Fruit fly (Drosophila melanogaster) whole organism, embryonic: ENCODE data around the gene CG42393.
A peak's percentile ranks its signal among the peaks of the same experiment; 100 is the strongest.

Source experiments
- Adf1 ChIP-seq: fragments of 200-800 bp; sonication (Bioruptor generic); IDR thresholded peaks from 2 replicates; pipeline ENCODE4 v1.3.6; 2022; ENCODE audit warnings: missing biosample characterization, missing genetic modification characterization
- C15 ChIP-seq: fragments of 200-800 bp; sonication (Bioruptor generic); IDR thresholded peaks from 3 replicates; pipeline ENCODE4 v1.3.6; 2022; ENCODE audit warnings: missing biosample characterization, missing genetic modification characterization
- CG10147 ChIP-seq: fragments of 200-800 bp; sonication (Bioruptor generic); optimal IDR thresholded peaks from 2 replicates; lab custom pipeline; 2019; ENCODE audit warnings: missing biosample characterization, mild to moderate bottlenecking, missing genetic modification characterization, moderate library complexity
- CG10462 ChIP-seq: fragments of 200-800 bp; sonication (Bioruptor generic); optimal IDR thresholded peaks from 2 replicates; lab custom pipeline; 2016; ENCODE audit warnings: missing biosample characterization, missing genetic modification characterization
- CG10979 ChIP-seq: fragments of 200-800 bp; sonication (Bioruptor generic); optimal IDR thresholded peaks from 2 replicates; lab custom pipeline; 2018; ENCODE audit warnings: missing biosample characterization, mild to moderate bottlenecking, missing genetic modification characterization, moderate library complexity
- CG11560 ChIP-seq: fragments of 200-800 bp; sonication (Bioruptor generic); IDR thresholded peaks from 3 replicates; pipeline ENCODE4 v1.3.6; 2022; ENCODE audit warnings: missing biosample characterization, missing genetic modification characterization
- CG11723 ChIP-seq: fragments of 200-800 bp; sonication (Bioruptor generic); optimal IDR thresholded peaks from 2 replicates; lab custom pipeline; 2017; ENCODE audit warnings: missing biosample characterization, mild to moderate bottlenecking, missing genetic modification characterization
- CG12659 ChIP-seq: fragments of 200-800 bp; sonication (Bioruptor generic); optimal IDR thresholded peaks from 3 replicates; lab custom pipeline; 2017; ENCODE audit warnings: mild to moderate bottlenecking, missing biosample characterization, missing genetic modification reagents, missing genetic modification characterization
- CG13123 ChIP-seq: fragments of 200-800 bp; sonication (Bioruptor generic); optimal IDR thresholded peaks from 2 replicates; lab custom pipeline; 2016; ENCODE audit warnings: missing biosample characterization, missing genetic modification characterization
- CG14014 ChIP-seq: fragments of 200-800 bp; sonication (Bioruptor generic); IDR thresholded peaks from 2 replicates; pipeline ENCODE4 v1.3.6; 2022; ENCODE audit warnings: missing biosample characterization, missing genetic modification characterization
- CG1529 ChIP-seq: fragments of 200-800 bp; sonication (Bioruptor generic); optimal IDR thresholded peaks from 3 replicates; lab custom pipeline; 2018; ENCODE audit warnings: missing biosample characterization, missing genetic modification characterization
- CG2678 ChIP-seq: fragments of 200-800 bp; sonication (Bioruptor generic); optimal IDR thresholded peaks from 3 replicates; lab custom pipeline; 2019; ENCODE audit warnings: missing biosample characterization, mild to moderate bottlenecking, missing genetic modification characterization, moderate library complexity
- CG4820 ChIP-seq: fragments of 200-800 bp; sonication (Bioruptor generic); optimal IDR thresholded peaks from 3 replicates; lab custom pipeline; 2016; ENCODE audit warnings: missing biosample characterization, missing genetic modification characterization
- CG7786 ChIP-seq: fragments of 200-800 bp; sonication (Bioruptor generic); optimal IDR thresholded peaks from 2 replicates; lab custom pipeline; 2016; ENCODE audit warnings: missing biosample characterization, missing genetic modification characterization
- CG9932 ChIP-seq: fragments of 200-800 bp; sonication (Bioruptor generic); IDR thresholded peaks from 2 replicates; pipeline ENCODE4 v1.3.6; 2022; ENCODE audit warnings: missing biosample characterization, missing genetic modification characterization
- Deaf1 ChIP-seq: fragments of 200-800 bp; optimal IDR thresholded peaks from 3 replicates; lab custom pipeline; 2019; ENCODE audit warnings: missing biosample characterization, mild to moderate bottlenecking, missing genetic modification characterization, moderate library complexity
- Dfd ChIP-seq, 2 experiments: fragments of >200 bp; optimal IDR thresholded peaks; 2 replicates each; lab custom pipeline; 2017; ENCODE audit warnings: missing biosample characterization in 2 of 2, missing genetic modification characterization in 2 of 2
- Dip2 ChIP-seq: fragments of 200-800 bp; sonication (Bioruptor generic); IDR thresholded peaks from 2 replicates; pipeline ENCODE4 v1.3.6; 2022; ENCODE audit warnings: missing biosample characterization, missing genetic modification characterization
- Dip3 ChIP-seq: fragments of 200-800 bp; sonication (Bioruptor generic); optimal IDR thresholded peaks from 3 replicates; lab custom pipeline; 2016; ENCODE audit warnings: missing biosample characterization, missing genetic modification characterization
- Gug ChIP-seq: fragments of 200-800 bp; sonication (Bioruptor generic); IDR thresholded peaks from 4 replicates; pipeline ENCODE4 v1.3.6; 2022; ENCODE audit warnings: missing biosample characterization, missing genetic modification characterization
- HLHmδ ChIP-seq: fragments of 200-800 bp; sonication (Bioruptor generic); optimal IDR thresholded peaks from 2 replicates; lab custom pipeline; 2018; ENCODE audit warnings: missing biosample characterization, mild to moderate bottlenecking, missing genetic modification characterization, moderate library complexity
- Mes4 ChIP-seq: fragments of 200-800 bp; sonication (Bioruptor generic); optimal IDR thresholded peaks from 2 replicates; lab custom pipeline; 2016; ENCODE audit warnings: missing biosample characterization, missing genetic modification characterization
- Opbp ChIP-seq: fragments of 200-800 bp; sonication (Bioruptor generic); IDR thresholded peaks from 3 replicates; pipeline ENCODE4 v1.3.6; 2022; ENCODE audit warnings: missing biosample characterization, missing genetic modification characterization; ENCODE audit not compliant: partially characterized antibody
- Poxn ChIP-seq: fragments of 200-800 bp; sonication (Bioruptor generic); IDR thresholded peaks from 2 replicates; pipeline ENCODE4 v1.3.6; 2022; ENCODE audit warnings: missing biosample characterization, missing genetic modification characterization
- Sox100B ChIP-seq: fragments of 200-800 bp; sonication (Bioruptor generic); optimal IDR thresholded peaks from 3 replicates; lab custom pipeline; 2018; ENCODE audit warnings: missing biosample characterization, mild to moderate bottlenecking, missing genetic modification characterization
- Taf1 ChIP-seq: fragments of 200-800 bp; sonication (Bioruptor generic); IDR thresholded peaks from 2 replicates; pipeline ENCODE4 v1.3.6; 2022; ENCODE audit warnings: missing biosample characterization, missing genetic modification characterization
- ato ChIP-seq: fragments of 200-800 bp; sonication (Bioruptor generic); IDR thresholded peaks from 2 replicates; pipeline ENCODE4 v1.3.6; 2022; ENCODE audit warnings: missing biosample characterization, missing genetic modification characterization; ENCODE audit not compliant: partially characterized antibody
- cad ChIP-seq: fragments of >200 bp; optimal IDR thresholded peaks from 2 replicates; lab custom pipeline; 2017; ENCODE audit warnings: missing biosample characterization, missing genetic modification characterization
- chinmo ChIP-seq: fragments of 200-800 bp; sonication (Bioruptor generic); IDR thresholded peaks from 4 replicates; pipeline ENCODE4 v1.3.6; 2022; ENCODE audit warnings: missing biosample characterization, missing genetic modification characterization; ENCODE audit not compliant: partially characterized antibody
- crp ChIP-seq, 2 experiments: fragments of 200-800 bp; sonication (Bioruptor generic); optimal IDR thresholded peaks; 2 replicates in 1 of 2; 3 replicates in 1 of 2; lab custom pipeline; 2017; ENCODE audit warnings: missing biosample characterization in 2 of 2, missing genetic modification characterization in 2 of 2, mild to moderate bottlenecking in 1 of 2, moderate library complexity in 1 of 2
- dm ChIP-seq: fragments of 200-800 bp; sonication (Bioruptor generic); optimal IDR thresholded peaks from 3 replicates; lab custom pipeline; 2016; ENCODE audit warnings: missing biosample characterization, missing genetic modification characterization
- gt ChIP-seq: fragments of 200-800 bp; sonication (Bioruptor generic); IDR thresholded peaks from 2 replicates; pipeline ENCODE4 v1.3.6; 2022; ENCODE audit warnings: missing biosample characterization, missing genetic modification characterization
- hb ChIP-seq: fragments of 200-800 bp; sonication (Bioruptor generic); IDR thresholded peaks from 3 replicates; pipeline ENCODE4 v1.3.6; 2022; ENCODE audit warnings: missing biosample characterization, missing genetic modification characterization; ENCODE audit not compliant: partially characterized antibody
- pum ChIP-seq: fragments of 200-800 bp; sonication (Bioruptor generic); optimal IDR thresholded peaks from 2 replicates; lab custom pipeline; 2016; ENCODE audit warnings: missing biosample characterization, missing genetic modification characterization
- repo ChIP-seq: fragments of 200-800 bp; sonication (Bioruptor generic); optimal IDR thresholded peaks from 2 replicates; lab custom pipeline; 2016; ENCODE audit warnings: missing biosample characterization, missing genetic modification characterization
- schlank ChIP-seq: fragments of 200-800 bp; sonication (Bioruptor generic); optimal IDR thresholded peaks from 2 replicates; lab custom pipeline; 2018; ENCODE audit warnings: missing biosample characterization, mild to moderate bottlenecking, missing genetic modification characterization
- scrt ChIP-seq: fragments of 200-800 bp; sonication (Bioruptor generic); optimal IDR thresholded peaks from 2 replicates; lab custom pipeline; 2018; ENCODE audit warnings: missing biosample characterization, mild to moderate bottlenecking, missing genetic modification characterization, moderate library complexity
- slou ChIP-seq: fragments of 200-800 bp; sonication (Bioruptor generic); optimal IDR thresholded peaks from 3 replicates; lab custom pipeline; 2016; ENCODE audit warnings: missing biosample characterization, missing genetic modification characterization

The CG42393 gene

dm6 chr3L:17994560-17995202, 47.9 kb upstream of the CG42393 start (continued):
- TF ChIP-seq crp (GFP tag; optimal IDR thresholded peaks at IDR 0.05; lab: Kevin White, UChicago) (no peak), Deaf1 (tag; lab: Kevin White, UChicago) (no peak), CG11723 (no peak), gt (no peak), Poxn (GFP tag; lab: Robert Waterston, UW) (no peak), Gug (GFP tag; lab: Robert Waterston, UW) (no peak), Mes4 (GFP tag; lab: Kevin White, UChicago) (no peak), Dip2 (no peak), CG9932 (GFP tag; lab: Robert Waterston, UW) (no peak; the same call in 1 of the 2 replicates), Dip3 (GFP tag; lab: Kevin White, UChicago) (no peak), Sox100B (GFP tag; lab: Kevin White, UChicago) (no peak), dm (GFP tag; lab: Kevin White, UChicago) (no peak), Taf1 (no peak), cad (GFP tag; lab: Kevin White, UChicago) (no peak), Dfd (GFP tag; optimal IDR thresholded peaks at IDR 0.05; lab: Kevin White, UChicago) (no peak), ato (GFP tag; lab: Robert Waterston, UW) (no peak), CG2678 (peak; percentile 34), C15 (GFP tag; lab: Robert Waterston, UW) (no peak), chinmo (GFP tag; lab: Robert Waterston, UW) (peak; percentile 68; the same call in 1 of the 4 replicates), CG10979 (tag; lab: Kevin White, UChicago) (no peak), HLHmδ (GFP tag; lab: Kevin White, UChicago) (no peak), CG4820 (GFP tag; lab: Kevin White, UChicago) (no peak), scrt (GFP tag; lab: Kevin White, UChicago) (peak; percentile 5), CG10147 (GFP tag; lab: Kevin White, UChicago) (peak; percentile 8), Adf1 (GFP tag; lab: Robert Waterston, UW) (no peak), CG7786 (GFP tag; lab: Kevin White, UChicago) (no peak), Opbp (GFP tag; lab: Robert Waterston, UW) (no peak), CG14014 (GFP tag; lab: Robert Waterston, UW) (no peak), CG13123 (GFP tag; lab: Kevin White, UChicago) (no peak), CG10462 (no peak), CG12659 (GFP tag; lab: Kevin White, UChicago) (peak; percentile 7), CG1529 (GFP tag; lab: Kevin White, UChicago) (no peak), slou (GFP tag; lab: Kevin White, UChicago) (no peak), hb (GFP tag; lab: Robert Waterston, UW) (no peak), repo (GFP tag; lab: Kevin White, UChicago) (no peak), pum (GFP tag; lab: Kevin White, UChicago) (no peak), schlank (no peak), CG11560 (tag; lab: Robert Waterston, UW) (no peak)
